Worm (Caenorhabditis elegans) whole organism, midembryonic: ENCODE measurements around the gene slc-28.1.

Experiments
- T22C8.4 ChIP-seq: fragments of 200-800 bp; sonication (Bioruptor generic); IDR thresholded peaks from 2 replicates; pipeline ENCODE4 v1.3.6; 2022; ENCODE audit warnings: missing genetic modification characterization, missing compliant biosample characterization
- cog-1 ChIP-seq: sonication (generic microtip); optimal IDR thresholded peaks from 2 replicates; lab custom pipeline; 2016; ENCODE audit warnings: missing genetic modification characterization, missing compliant biosample characterization
- flt-1 ChIP-seq: fragments of 200-800 bp; sonication (Bioruptor generic); IDR thresholded peaks from 2 replicates; pipeline ENCODE4 v1.3.6; 2022; ENCODE audit warnings: missing genetic modification characterization, missing compliant biosample characterization
- klf-2 ChIP-seq: fragments of 200-800 bp; sonication (Bioruptor generic); conservative IDR thresholded peaks from 2 replicates; pipeline ENCODE4 v1.3.6; 2022; ENCODE audit warnings: missing genetic modification reagents, missing genetic modification characterization, missing compliant biosample characterization
- med-1 ChIP-seq: sonication (generic microtip); optimal IDR thresholded peaks from 2 replicates; lab custom pipeline; 2017; ENCODE audit warnings: missing genetic modification characterization, mild to moderate bottlenecking, missing compliant biosample characterization, antibody characterized with exemption, missing genetic modification reagents; ENCODE audit not compliant: insufficient read depth
- ref-1 ChIP-seq: fragments of 200-800 bp; sonication (Bioruptor generic); conservative IDR thresholded peaks from 2 replicates; pipeline ENCODE4 v1.3.6; 2022; ENCODE audit warnings: missing genetic modification reagents, missing genetic modification characterization, missing compliant biosample characterization
- tab-1 ChIP-seq: fragments of 200-800 bp; sonication (Bioruptor generic); IDR thresholded peaks from 2 replicates; pipeline ENCODE4 v1.3.6; 2022; ENCODE audit warnings: missing genetic modification characterization, missing compliant biosample characterization
- ztf-23 ChIP-seq: fragments of 200-800 bp; sonication (Bioruptor generic); IDR thresholded peaks from 2 replicates; pipeline ENCODE4 v1.3.6; 2022; ENCODE audit warnings: missing genetic modification reagents, missing genetic modification characterization, missing compliant biosample characterization
- ztf-29 ChIP-seq: fragments of 200-800 bp; sonication (Bioruptor generic); IDR thresholded peaks from 2 replicates; pipeline ENCODE4 v1.3.6; 2022; ENCODE audit warnings: missing genetic modification reagents, missing genetic modification characterization, missing compliant biosample characterization

slc-28.1 gene

ce11 chrV:3463514-3463913 lies at the start of gene slc-28.1:
slc-28.1 (plus strand) TSS chrV:3463814.
- TF ChIP-seq med-1 (GFP tag; lab: Kevin White, UChicago), result no peak
- TF ChIP-seq ztf-29 (GFP tag; lab: Robert Waterston, UW), result no peak
- TF ChIP-seq cog-1 (tag; lab: Kevin White, UChicago), result no peak
- no peak for TF ChIP-seq klf-2 (GFP tag; lab: Robert Waterston, UW)
- TF ChIP-seq ref-1, result no peak
- no peak for TF ChIP-seq flt-1 (GFP tag; lab: Robert Waterston, UW)
- TF ChIP-seq ztf-23, result no peak
- TF ChIP-seq T22C8.4 (GFP tag; lab: Robert Waterston, UW), result no peak
- no peak for TF ChIP-seq tab-1 (GFP tag; lab: Robert Waterston, UW)

DNA sequence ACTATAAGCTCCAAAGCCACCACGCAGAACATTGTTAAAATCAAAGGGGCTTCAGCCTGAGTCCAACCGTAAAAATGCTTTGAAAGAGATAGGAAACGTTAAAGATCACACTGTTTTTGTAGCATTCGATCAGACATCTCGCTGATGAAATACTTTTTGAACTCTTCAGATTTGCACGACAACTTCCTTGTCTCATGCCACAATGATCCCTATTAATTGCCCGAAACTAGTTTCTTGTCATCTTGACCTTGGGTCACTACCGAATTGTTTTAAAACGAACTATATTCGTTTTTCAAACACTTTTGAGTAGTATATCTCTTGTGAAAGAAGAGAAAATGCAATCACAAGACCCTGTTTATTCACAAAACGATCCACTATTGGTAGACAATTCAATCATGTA lies 45.7 kb upstream of the slc-28.1 start, which contains the start of gene T20D4.3:
T20D4.3 (plus strand) TSS at position 301 of the 400 bp plus-strand sequence.
- TF ChIP-seq T22C8.4 (GFP tag; lab: Robert Waterston, UW) (no peak), ztf-29 (GFP tag; lab: Robert Waterston, UW) (no peak), tab-1 (GFP tag; lab: Robert Waterston, UW) (no peak), flt-1 (GFP tag; lab: Robert Waterston, UW) (no peak), med-1 (GFP tag; lab: Kevin White, UChicago) (no peak), ztf-23 (no peak), ref-1 (no peak), klf-2 (GFP tag; lab: Robert Waterston, UW) (no peak), cog-1 (tag; lab: Kevin White, UChicago) (no peak)

ce11 chrV:3424341-3424740 lies 39.3 kb upstream of the slc-28.1 start, which contains the start of gene srab-21:
srab-21 (minus strand) TSS chrV:3424441.
- TF ChIP-seq T22C8.4 (GFP tag; lab: Robert Waterston, UW) (no peak), flt-1 (GFP tag; lab: Robert Waterston, UW) (no peak), med-1 (GFP tag; lab: Kevin White, UChicago) (no peak), ref-1 (no peak), cog-1 (tag; lab: Kevin White, UChicago) (no peak), ztf-29 (GFP tag; lab: Robert Waterston, UW) (no peak), ztf-23 (no peak), klf-2 (GFP tag; lab: Robert Waterston, UW) (no peak), tab-1 (GFP tag; lab: Robert Waterston, UW) (no peak)

ce11 chrV:3426076-3426475 lies 37.5 kb upstream of the slc-28.1 start, which contains the start of gene srab-22:
srab-22 (plus strand) TSS chrV:3426376.
- TF ChIP-seq T22C8.4 (GFP tag; lab: Robert Waterston, UW) (no peak), klf-2 (GFP tag; lab: Robert Waterston, UW) (no peak), med-1 (GFP tag; lab: Kevin White, UChicago) (no peak)

DNA sequence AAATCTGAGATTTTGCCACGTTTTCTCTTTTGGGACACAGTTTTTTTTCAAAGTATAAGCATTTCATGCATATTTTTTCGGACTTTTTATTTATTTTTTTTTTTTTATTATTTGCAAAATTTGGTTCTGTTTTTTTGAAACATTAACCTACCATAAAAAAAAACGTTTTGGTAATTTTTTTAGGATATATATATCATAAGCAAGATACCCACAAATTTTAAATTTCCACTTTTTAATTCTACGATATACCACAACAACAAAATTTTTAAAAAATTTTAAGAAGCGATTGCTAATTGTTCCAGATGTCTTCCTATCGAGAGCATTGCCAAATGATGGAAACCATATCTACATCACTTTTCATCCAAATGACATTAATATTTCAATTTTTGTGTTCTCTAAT lies 34.9 kb upstream of the slc-28.1 start, which contains the start of gene srab-20:
srab-20 (plus strand) TSS at position 301 of the 400 bp plus-strand sequence.
- no peak for TF ChIP-seq klf-2 (GFP tag; lab: Robert Waterston, UW)
- TF ChIP-seq ztf-29 (GFP tag; lab: Robert Waterston, UW), result no peak
- TF ChIP-seq cog-1 (tag; lab: Kevin White, UChicago), result no peak
- no peak for TF ChIP-seq T22C8.4 (GFP tag; lab: Robert Waterston, UW)
- TF ChIP-seq med-1 (GFP tag; lab: Kevin White, UChicago), result no peak
- no peak for TF ChIP-seq flt-1 (GFP tag; lab: Robert Waterston, UW)
- TF ChIP-seq ref-1, result no peak
- TF ChIP-seq ztf-23, result no peak
- no peak for TF ChIP-seq tab-1 (GFP tag; lab: Robert Waterston, UW)

DNA sequence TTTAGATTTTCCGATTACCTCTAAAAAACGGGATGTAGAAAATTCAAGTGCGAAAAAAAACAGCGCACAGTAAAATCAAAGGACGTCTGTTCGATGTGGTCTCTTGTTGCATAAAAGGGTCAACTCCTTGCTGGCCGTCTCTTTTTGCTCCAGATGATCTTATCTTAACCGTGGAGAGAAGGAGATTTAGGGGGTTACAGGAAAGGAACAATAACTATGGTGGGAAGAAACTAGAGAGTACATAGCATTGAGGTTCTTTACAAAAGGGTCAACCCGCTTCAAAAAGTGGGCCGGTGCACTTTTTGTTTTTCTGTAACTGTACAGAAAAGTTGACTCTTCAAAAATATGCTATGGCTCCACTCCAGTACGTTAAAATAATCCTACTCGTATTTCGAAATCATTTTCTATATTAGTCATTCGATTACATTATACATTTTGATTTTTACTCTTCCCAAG lies 32.1 kb upstream of the slc-28.1 start, which contains the start of the genes T20D4.19 and srj-9:
T20D4.19 (minus strand) TSS at position 101 of the 456 bp plus-strand sequence.
srj-9 (plus strand) TSS at position 406 of the 456 bp plus-strand sequence.
- TF ChIP-seq ref-1 (no peak), flt-1 (GFP tag; lab: Robert Waterston, UW) (no peak), tab-1 (GFP tag; lab: Robert Waterston, UW) (no peak), klf-2 (GFP tag; lab: Robert Waterston, UW) (no peak), ztf-23 (no peak), med-1 (GFP tag; lab: Kevin White, UChicago) (no peak), T22C8.4 (GFP tag; lab: Robert Waterston, UW) (no peak), cog-1 (tag; lab: Kevin White, UChicago) (no peak), ztf-29 (GFP tag; lab: Robert Waterston, UW) (no peak)

- TF ChIP-seq flt-1 (GFP tag; lab: Robert Waterston, UW) (no peak), ztf-29 (GFP tag; lab: Robert Waterston, UW) (no peak), ztf-23 (no peak)
Observed at ce11 chrV:3442609-3443008, 21.0 kb upstream of the slc-28.1 start.

- no peak for TF ChIP-seq klf-2 (GFP tag; lab: Robert Waterston, UW)
- TF ChIP-seq ztf-23, result no peak
- TF ChIP-seq T22C8.4 (GFP tag; lab: Robert Waterston, UW), result no peak
- no peak for TF ChIP-seq cog-1 (tag; lab: Kevin White, UChicago)
- TF ChIP-seq ztf-29 (GFP tag; lab: Robert Waterston, UW), result no peak
- no peak for TF ChIP-seq med-1 (GFP tag; lab: Kevin White, UChicago)
- TF ChIP-seq tab-1 (GFP tag; lab: Robert Waterston, UW), result no peak
- no peak for TF ChIP-seq ref-1
- TF ChIP-seq flt-1 (GFP tag; lab: Robert Waterston, UW), result no peak
Observed at ce11 chrV:3444777-3445089, 18.9 kb upstream of the slc-28.1 start, which contains the start of gene cfz-2. cfz-2 (minus strand) TSS chrV:3444877.

DNA sequence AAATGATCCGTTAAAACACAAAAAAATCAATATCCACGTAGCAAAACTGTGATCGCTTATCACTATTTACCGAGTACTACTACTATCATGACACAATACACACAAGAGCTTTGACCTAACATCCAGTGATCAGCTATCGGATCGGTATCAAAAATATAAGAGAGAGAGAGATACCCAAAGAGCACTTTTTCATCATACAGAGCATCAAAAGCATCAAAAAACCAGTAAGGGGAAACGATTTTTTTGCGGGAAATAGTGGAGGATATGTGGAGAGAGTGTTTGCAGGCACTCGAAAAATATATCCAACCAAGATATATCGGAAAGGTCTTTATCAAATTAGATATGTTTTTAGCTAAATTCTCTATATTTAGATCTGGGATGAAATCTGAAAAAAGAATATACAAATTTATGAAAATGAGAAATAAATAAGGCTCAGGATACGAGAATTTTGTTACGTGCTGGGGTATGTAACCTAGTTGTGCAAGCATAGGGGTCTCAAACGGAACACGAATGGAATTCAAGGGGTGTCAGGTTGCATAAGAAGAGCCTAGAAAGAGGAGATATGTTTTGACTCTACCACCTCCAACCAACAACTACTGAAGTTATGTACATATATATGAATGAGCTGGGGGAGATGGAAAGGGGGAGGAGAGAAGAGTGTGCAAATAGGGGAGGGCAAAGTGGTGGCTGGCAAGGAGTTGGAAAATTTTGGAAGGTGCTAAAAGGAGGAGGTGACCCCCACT lies 18.4 kb upstream of the slc-28.1 start:
- TF ChIP-seq flt-1 (GFP tag; lab: Robert Waterston, UW), result no peak
- TF ChIP-seq med-1 (GFP tag; lab: Kevin White, UChicago), result no peak
